Fruit fly (Drosophila melanogaster) whole organism, embryonic: Measurements from ENCODE around the gene SoYb.
A peak's percentile ranks its signal among the peaks of the same experiment; 100 is the strongest.

ENCODE experiments used
- Bteb2 ChIP-seq: fragments of 200-800 bp; sonication (Bioruptor generic); optimal IDR thresholded peaks from 2 replicates; lab custom pipeline; 2016; ENCODE audit warnings: missing biosample characterization, missing genetic modification characterization
- CG10267 ChIP-seq: fragments of 200-800 bp; sonication (Bioruptor generic); optimal IDR thresholded peaks from 2 replicates; lab custom pipeline; 2018; ENCODE audit warnings: missing biosample characterization, mild to moderate bottlenecking, missing genetic modification characterization, moderate library complexity
- CG11560 ChIP-seq: fragments of 200-800 bp; sonication (Bioruptor generic); IDR thresholded peaks from 3 replicates; pipeline ENCODE4 v1.3.6; 2022; ENCODE audit warnings: missing biosample characterization, missing genetic modification characterization
- CG12219 ChIP-seq: fragments of 200-800 bp; sonication (Bioruptor generic); optimal IDR thresholded peaks from 3 replicates; lab custom pipeline; 2018; ENCODE audit warnings: missing biosample characterization, mild to moderate bottlenecking, missing genetic modification characterization
- CG13775 ChIP-seq: fragments of 200-800 bp; sonication (Bioruptor generic); optimal IDR thresholded peaks from 3 replicates; lab custom pipeline; 2017; ENCODE audit warnings: missing biosample characterization, mild to moderate bottlenecking, missing genetic modification characterization
- CG15479 ChIP-seq: fragments of 200-800 bp; sonication (Bioruptor generic); optimal IDR thresholded peaks from 3 replicates; lab custom pipeline; 2019; ENCODE audit warnings: missing biosample characterization, mild to moderate bottlenecking, missing genetic modification characterization, moderate library complexity
- CG17361 ChIP-seq: fragments of 200-800 bp; sonication (Bioruptor generic); IDR thresholded peaks from 3 replicates; pipeline ENCODE4 v1.3.6; 2022; ENCODE audit warnings: missing biosample characterization, missing genetic modification characterization
- CG32772 ChIP-seq: fragments of 200-800 bp; sonication (Bioruptor generic); IDR thresholded peaks from 2 replicates; pipeline ENCODE4 v1.3.6; 2022; ENCODE audit warnings: missing biosample characterization, missing genetic modification characterization
- CG4617 ChIP-seq: fragments of 200-800 bp; sonication (Bioruptor generic); optimal IDR thresholded peaks from 3 replicates; lab custom pipeline; 2016; ENCODE audit warnings: missing biosample characterization, missing genetic modification characterization, borderline replicate concordance
- CG6689 ChIP-seq: fragments of 200-800 bp; sonication (Bioruptor generic); IDR thresholded peaks from 2 replicates; pipeline ENCODE4 v1.3.6; 2022; ENCODE audit warnings: missing biosample characterization, missing genetic modification characterization
- CG6791 ChIP-seq: fragments of 200-800 bp; sonication (Bioruptor generic); IDR thresholded peaks from 3 replicates; pipeline ENCODE4 v1.3.6; 2022; ENCODE audit warnings: missing biosample characterization, missing genetic modification characterization; ENCODE audit not compliant: partially characterized antibody
- CG7556 ChIP-seq: fragments of 200-800 bp; sonication (Bioruptor generic); optimal IDR thresholded peaks from 2 replicates; lab custom pipeline; 2017; ENCODE audit warnings: missing biosample characterization, mild to moderate bottlenecking, missing genetic modification characterization
- CG7745 ChIP-seq: fragments of 200-800 bp; sonication (Bioruptor generic); optimal IDR thresholded peaks from 2 replicates; lab custom pipeline; 2018; ENCODE audit warnings: missing biosample characterization, mild to moderate bottlenecking, missing genetic modification characterization, moderate library complexity
- CG8765 ChIP-seq: fragments of 200-800 bp; sonication (Bioruptor generic); IDR thresholded peaks from 2 replicates; pipeline ENCODE4 v1.3.6; 2022; ENCODE audit warnings: missing biosample characterization, missing genetic modification characterization
- E2f1 ChIP-seq: fragments of 200-800 bp; sonication (Bioruptor generic); IDR thresholded peaks from 2 replicates; pipeline ENCODE4 v1.3.6; 2022; ENCODE audit warnings: missing biosample characterization, missing genetic modification characterization
- Ets97D ChIP-seq: fragments of 200-800 bp; sonication (Bioruptor generic); optimal IDR thresholded peaks from 3 replicates; lab custom pipeline; 2016; ENCODE audit warnings: missing biosample characterization, missing genetic modification characterization
- GATAe ChIP-seq: fragments of 200-800 bp; sonication (Bioruptor generic); conservative IDR thresholded peaks from 2 replicates; pipeline ENCODE4 v1.3.6; 2022; ENCODE audit warnings: missing biosample characterization, missing genetic modification characterization
- Kr ChIP-seq: fragments of 200-800 bp; sonication (Bioruptor generic); optimal IDR thresholded peaks from 2 replicates; lab custom pipeline; 2017; ENCODE audit warnings: missing biosample characterization, mild to moderate bottlenecking, missing genetic modification characterization
- Rfx ChIP-seq: fragments of 200-800 bp; sonication (Bioruptor generic); IDR thresholded peaks from 2 replicates; pipeline ENCODE4 v1.3.6; 2022; ENCODE audit warnings: missing biosample characterization, missing genetic modification characterization
- Rx ChIP-seq: fragments of 200-800 bp; sonication (Bioruptor generic); IDR thresholded peaks from 2 replicates; pipeline ENCODE4 v1.3.6; 2022; ENCODE audit warnings: missing biosample characterization, missing genetic modification characterization
- Scr ChIP-seq: fragments of 200-800 bp; sonication (Bioruptor generic); IDR thresholded peaks from 2 replicates; pipeline ENCODE4 v1.3.6; 2022; ENCODE audit warnings: missing biosample characterization, missing genetic modification characterization; ENCODE audit not compliant: partially characterized antibody
- Xrp1 ChIP-seq: fragments of 200-800 bp; sonication (Bioruptor generic); IDR thresholded peaks from 2 replicates; pipeline ENCODE4 v1.3.6; 2022; ENCODE audit warnings: missing biosample characterization, missing genetic modification characterization
- ab ChIP-seq: fragments of 200-800 bp; sonication (Bioruptor generic); optimal IDR thresholded peaks from 2 replicates; lab custom pipeline; 2016; ENCODE audit warnings: missing biosample characterization, missing genetic modification characterization
- ac ChIP-seq: fragments of 200-800 bp; sonication (Bioruptor generic); optimal IDR thresholded peaks from 3 replicates; lab custom pipeline; 2017; ENCODE audit warnings: missing biosample characterization, mild to moderate bottlenecking, missing genetic modification characterization
- ap ChIP-seq: fragments of 200-800 bp; sonication (Bioruptor generic); IDR thresholded peaks from 2 replicates; pipeline ENCODE4 v1.3.6; 2022; ENCODE audit warnings: missing biosample characterization, missing genetic modification characterization
- ara ChIP-seq: fragments of 200-800 bp; sonication (Bioruptor generic); IDR thresholded peaks from 2 replicates; pipeline ENCODE4 v1.3.6; 2022; ENCODE audit warnings: missing biosample characterization, missing genetic modification characterization
- cas ChIP-seq: fragments of 200-800 bp; sonication (Bioruptor generic); IDR thresholded peaks from 2 replicates; pipeline ENCODE4 v1.3.6; 2022; ENCODE audit warnings: missing biosample characterization, missing genetic modification characterization
- cg ChIP-seq: fragments of 200-800 bp; sonication (Bioruptor generic); optimal IDR thresholded peaks from 3 replicates; lab custom pipeline; 2019; ENCODE audit warnings: missing biosample characterization, mild to moderate bottlenecking, missing genetic modification characterization, moderate library complexity
- dmrt11E ChIP-seq: fragments of 200-800 bp; sonication (Bioruptor generic); optimal IDR thresholded peaks from 3 replicates; lab custom pipeline; 2018; ENCODE audit warnings: missing biosample characterization, mild to moderate bottlenecking, missing genetic modification characterization, moderate library complexity
- gem ChIP-seq: fragments of 200-800 bp; sonication (Bioruptor generic); optimal IDR thresholded peaks from 2 replicates; lab custom pipeline; 2019; ENCODE audit warnings: missing biosample characterization, mild to moderate bottlenecking, missing genetic modification characterization, moderate library complexity
- hkb ChIP-seq, 2 experiments: fragments of 200-800 bp in 1 of 2; fragments of >200 bp in 1 of 2; sonication (Bioruptor generic) in 1 of 2; IDR thresholded peaks in 1 of 2; optimal IDR thresholded peaks in 1 of 2; 2 replicates each; pipeline versions ENCODE4 v1.3.6 to Lab custom; 2017 to 2022; ENCODE audit warnings: missing biosample characterization in 1 of 2, missing genetic modification characterization in 1 of 2
- lmd ChIP-seq: fragments of 200-800 bp; sonication (Bioruptor generic); IDR thresholded peaks from 2 replicates; pipeline ENCODE4 v1.3.6; 2022; ENCODE audit warnings: missing biosample characterization, missing genetic modification characterization
- lov ChIP-seq, 2 experiments: fragments of 200-800 bp in 1 of 2; fragments of >200 bp in 1 of 2; sonication (Bioruptor generic) in 1 of 2; IDR thresholded peaks in 1 of 2; optimal IDR thresholded peaks in 1 of 2; 2 replicates in 1 of 2; 3 replicates in 1 of 2; pipeline versions ENCODE4 v1.3.6 to Lab custom; 2017 to 2022; ENCODE audit warnings: missing biosample characterization in 1 of 2, missing genetic modification characterization in 1 of 2
- oc ChIP-seq: fragments of 200-800 bp; sonication (Bioruptor generic); optimal IDR thresholded peaks from 2 replicates; lab custom pipeline; 2018; ENCODE audit warnings: missing biosample characterization, mild to moderate bottlenecking, missing genetic modification characterization, moderate library complexity
- row ChIP-seq: fragments of 200-800 bp; sonication (Bioruptor generic); IDR thresholded peaks from 3 replicates; pipeline ENCODE4 v1.3.6; 2022; ENCODE audit warnings: missing biosample characterization, missing genetic modification characterization
- sc ChIP-seq, 3 experiments: fragments of >200 bp in 2 of 3; fragments of 200-800 bp in 1 of 3; sonication (Bioruptor generic) in 1 of 3; optimal IDR thresholded peaks; 2 replicates in 2 of 3; 3 replicates in 1 of 3; lab custom pipeline; 2017; ENCODE audit warnings: mild to moderate bottlenecking in 1 of 3, missing biosample characterization in 1 of 3, missing genetic modification characterization in 1 of 3, missing genetic modification reagents in 1 of 3
- sens ChIP-seq: fragments of 200-800 bp; sonication (Bioruptor generic); peaks from one replicate; lab custom pipeline; 2016; ENCODE audit warnings: missing biosample characterization, missing genetic modification characterization
- sqz ChIP-seq: fragments of 200-800 bp; sonication (Bioruptor generic); optimal IDR thresholded peaks from 3 replicates; lab custom pipeline; 2018; ENCODE audit warnings: missing biosample characterization, mild to moderate bottlenecking, missing genetic modification characterization
- stwl ChIP-seq: fragments of 200-800 bp; sonication (Bioruptor generic); optimal IDR thresholded peaks from 3 replicates; lab custom pipeline; 2018; ENCODE audit warnings: missing biosample characterization, mild to moderate bottlenecking, missing genetic modification characterization, moderate library complexity
- tll ChIP-seq, 2 experiments: fragments of 200-800 bp in 1 of 2; fragments of >200 bp in 1 of 2; sonication (Bioruptor generic) in 1 of 2; optimal IDR thresholded peaks; 2 replicates each; lab custom pipeline; 2017 to 2019; ENCODE audit warnings: missing biosample characterization in 2 of 2, missing genetic modification characterization in 2 of 2, mild to moderate bottlenecking in 1 of 2, moderate library complexity in 1 of 2
- twi ChIP-seq: fragments of 200-800 bp; optimal IDR thresholded peaks from 2 replicates; lab custom pipeline; 2019; ENCODE audit warnings: missing biosample characterization, mild to moderate bottlenecking, missing genetic modification characterization, moderate library complexity
- vvl ChIP-seq: fragments of 200-800 bp; sonication (Bioruptor generic); IDR thresholded peaks from 2 replicates; pipeline ENCODE4 v1.3.6; 2022; ENCODE audit warnings: missing biosample characterization, missing genetic modification characterization
- wdn ChIP-seq: fragments of 200-800 bp; sonication (Bioruptor generic); IDR thresholded peaks from 2 replicates; pipeline ENCODE4 v1.3.6; 2022; ENCODE audit warnings: missing biosample characterization, missing genetic modification characterization
- zfh1 ChIP-seq: fragments of 200-800 bp; sonication (Bioruptor generic); IDR thresholded peaks from 3 replicates; pipeline ENCODE4 v1.3.6; 2022; ENCODE audit warnings: missing biosample characterization, missing genetic modification characterization
- zfh2 ChIP-seq: fragments of 200-800 bp; sonication (Bioruptor generic); optimal IDR thresholded peaks from 2 replicates; lab custom pipeline; 2016; ENCODE audit warnings: missing biosample characterization, missing genetic modification characterization

Gene SoYb

dm6 chr2L:9989846-9990506 is 12.6 kb downstream of the SoYb start (continued):
- peak; percentile 73 for TF ChIP-seq Xrp1 (GFP tag; lab: Robert Waterston, UW)
- no peak for TF ChIP-seq GATAe
- no peak for TF ChIP-seq E2f1
- no peak for TF ChIP-seq lov (optimal IDR thresholded peaks at IDR 0.05; lab: Kevin White, UChicago)
- TF ChIP-seq lov (GFP tag; IDR thresholded peaks at IDR 0.05; lab: Robert Waterston, UW) = peak; percentile 67; the same call in 1 of the 3 replicates
- peak; percentile 40 for TF ChIP-seq CG10267 (tag; lab: Kevin White, UChicago)
- TF ChIP-seq hkb (optimal IDR thresholded peaks at IDR 0.05; lab: Kevin White, UChicago) = no peak
- 0 out of 2 replicates have a peak, but pooled peaks have one; percentile 22 for TF ChIP-seq hkb (GFP tag; IDR thresholded peaks at IDR 0.05; lab: Robert Waterston, UW)
- TF ChIP-seq CG8765 (GFP tag; lab: Robert Waterston, UW) = peak; percentile 14; the same call in 1 of the 2 replicates
- peak; percentile 44; the same call in 2 of the 3 replicates for TF ChIP-seq row (GFP tag; lab: Robert Waterston, UW)
- no peak for TF ChIP-seq CG6689 (GFP tag; lab: Robert Waterston, UW)
- peak; percentile 48 for TF ChIP-seq gem (tag; lab: Kevin White, UChicago)
- no peak for TF ChIP-seq CG12219 (GFP tag; lab: Kevin White, UChicago)
- TF ChIP-seq CG13775 (GFP tag; lab: Kevin White, UChicago) = peak; percentile 17
- peak; percentile 13 for TF ChIP-seq stwl (tag; lab: Kevin White, UChicago)
- 0 out of 3 replicates have a peak, but pooled peaks have one; percentile 12 for TF ChIP-seq CG6791 (GFP tag; lab: Robert Waterston, UW)
- TF ChIP-seq vvl = no peak
- TF ChIP-seq CG17361 = 0 out of 3 replicates have a peak, but pooled peaks have one; percentile 25
- TF ChIP-seq ara (GFP tag; lab: Robert Waterston, UW) = peak; percentile 55; the same call in 1 of the 2 replicates
- TF ChIP-seq sens (GFP tag; lab: Kevin White, UChicago) = peak; percentile 82
- TF ChIP-seq wdn (GFP tag; lab: Robert Waterston, UW) = no peak
- TF ChIP-seq CG7556 = peak; percentile 15
- TF ChIP-seq Rx (GFP tag; lab: Robert Waterston, UW) = no peak
- TF ChIP-seq zfh2 (GFP tag; lab: Kevin White, UChicago) = no peak
- TF ChIP-seq zfh1 (GFP tag; lab: Robert Waterston, UW) = peak; percentile 65; the same call in 2 of the 3 replicates
- TF ChIP-seq CG11560 (tag; lab: Robert Waterston, UW) = no peak
- peak; percentile 95 for TF ChIP-seq ac
- TF ChIP-seq dmrt11E = peak; percentile 80
- no peak for TF ChIP-seq lmd (GFP tag; lab: Robert Waterston, UW)
- TF ChIP-seq, all 482 proteins: peak for 43

DNA sequence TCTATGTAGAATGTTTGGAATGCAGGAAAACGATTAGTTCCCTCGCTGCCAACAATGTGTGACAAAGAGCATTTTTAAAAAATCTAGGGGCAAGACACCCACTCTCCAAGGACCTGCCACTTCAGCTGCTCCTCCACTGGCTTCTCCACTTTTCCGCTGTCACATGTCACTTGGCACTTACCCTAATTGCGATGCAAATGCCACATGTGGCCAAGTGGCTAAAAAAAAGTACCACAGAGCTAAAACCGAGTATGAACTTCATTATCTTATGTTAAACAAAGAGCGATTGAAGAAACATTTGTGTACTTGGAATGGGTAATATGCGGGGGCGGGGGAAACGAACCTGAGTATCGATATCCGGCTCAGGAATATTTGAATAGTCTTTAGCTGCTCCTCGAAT is 13.3 kb downstream of the SoYb start:
- TF ChIP-seq twi (tag; lab: Kevin White, UChicago) (peak; percentile 92), cas (GFP tag; lab: Robert Waterston, UW) (no peak), ab (no peak), Kr (GFP tag; lab: Kevin White, UChicago) (peak; percentile 28)

DNA sequence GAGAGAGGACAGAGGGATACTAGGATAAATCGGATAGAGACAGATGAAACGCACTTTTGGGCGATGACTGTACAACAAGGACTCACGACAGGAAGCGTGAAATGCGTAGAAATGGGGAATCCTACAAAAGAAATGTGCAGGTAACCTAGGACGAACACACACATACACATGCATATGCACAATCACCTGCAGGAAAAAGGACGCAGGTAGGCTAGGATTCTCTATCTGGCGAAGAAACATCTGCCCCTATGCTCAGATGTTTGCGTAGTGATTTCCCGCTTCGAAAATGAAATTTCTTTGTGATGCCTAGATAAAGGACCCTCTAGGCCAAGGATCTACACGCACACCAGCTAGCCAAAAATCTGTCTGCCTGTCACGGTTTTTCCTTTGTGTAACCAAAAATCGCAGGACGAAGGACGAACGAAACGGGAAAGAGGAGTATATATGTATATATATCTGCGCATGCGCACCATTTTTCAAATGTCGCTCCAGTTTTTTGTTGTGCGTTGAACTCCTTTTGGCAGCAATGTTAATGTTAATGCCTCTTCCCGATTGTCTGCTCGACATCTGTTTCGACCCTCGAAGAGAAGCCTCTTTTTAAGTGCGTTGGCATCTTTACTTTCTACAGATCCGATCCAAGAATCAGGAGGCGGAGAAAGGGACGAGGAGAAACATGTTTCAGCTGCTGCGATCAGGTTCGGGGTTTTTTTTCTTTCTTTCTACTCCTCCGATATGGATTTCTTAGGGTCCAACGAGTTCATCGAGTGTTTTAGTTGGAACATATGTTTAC is 14.1 kb downstream of the SoYb start:
- no peak for TF ChIP-seq CG4617 (GFP tag; lab: Kevin White, UChicago)
- no peak for TF ChIP-seq sc (optimal IDR thresholded peaks at IDR 0.05; lab: Kevin White, UChicago)
- no peak for TF ChIP-seq sc (GFP tag; optimal IDR thresholded peaks at IDR 0.05; lab: Kevin White, UChicago)
- TF ChIP-seq cg (GFP tag; lab: Kevin White, UChicago) = peak; percentile 30
- no peak for TF ChIP-seq Bteb2
- no peak for TF ChIP-seq CG32772 (GFP tag; lab: Robert Waterston, UW)
- TF ChIP-seq oc (tag; lab: Kevin White, UChicago) = no peak
- no peak for TF ChIP-seq ara (GFP tag; lab: Robert Waterston, UW)
- TF ChIP-seq sqz (GFP tag; lab: Kevin White, UChicago) = peak; percentile 5
- peak in 1 of 2 experiments; percentile 43 for TF ChIP-seq tll (GFP tag; optimal IDR thresholded peaks at IDR 0.05; lab: Kevin White, UChicago)
- no peak for TF ChIP-seq Scr (GFP tag; lab: Robert Waterston, UW)
- no peak for TF ChIP-seq Ets97D
- peak; percentile 99 for TF ChIP-seq CG15479 (GFP tag; lab: Kevin White, UChicago)
- no peak for TF ChIP-seq Rfx
- no peak for TF ChIP-seq CG7745
- no peak for TF ChIP-seq ap
